Worm (Caenorhabditis elegans) whole organism, midembryonic: Measurements from ENCODE around the gene plx-2.

Experiments
- T22C8.4 ChIP-seq: fragments of 200-800 bp; sonication (Bioruptor generic); IDR thresholded peaks from 2 replicates; pipeline ENCODE4 v1.3.6; 2022; ENCODE audit warnings: missing genetic modification characterization, missing compliant biosample characterization
- cog-1 ChIP-seq: sonication (generic microtip); optimal IDR thresholded peaks from 2 replicates; lab custom pipeline; 2016; ENCODE audit warnings: missing genetic modification characterization, missing compliant biosample characterization
- flt-1 ChIP-seq: fragments of 200-800 bp; sonication (Bioruptor generic); IDR thresholded peaks from 2 replicates; pipeline ENCODE4 v1.3.6; 2022; ENCODE audit warnings: missing genetic modification characterization, missing compliant biosample characterization
- klf-2 ChIP-seq: fragments of 200-800 bp; sonication (Bioruptor generic); conservative IDR thresholded peaks from 2 replicates; pipeline ENCODE4 v1.3.6; 2022; ENCODE audit warnings: missing genetic modification reagents, missing genetic modification characterization, missing compliant biosample characterization
- med-1 ChIP-seq: sonication (generic microtip); optimal IDR thresholded peaks from 2 replicates; lab custom pipeline; 2017; ENCODE audit warnings: missing genetic modification characterization, mild to moderate bottlenecking, missing compliant biosample characterization, antibody characterized with exemption, missing genetic modification reagents; ENCODE audit not compliant: insufficient read depth
- ref-1 ChIP-seq: fragments of 200-800 bp; sonication (Bioruptor generic); conservative IDR thresholded peaks from 2 replicates; pipeline ENCODE4 v1.3.6; 2022; ENCODE audit warnings: missing genetic modification reagents, missing genetic modification characterization, missing compliant biosample characterization
- tab-1 ChIP-seq: fragments of 200-800 bp; sonication (Bioruptor generic); IDR thresholded peaks from 2 replicates; pipeline ENCODE4 v1.3.6; 2022; ENCODE audit warnings: missing genetic modification characterization, missing compliant biosample characterization
- ztf-23 ChIP-seq: fragments of 200-800 bp; sonication (Bioruptor generic); IDR thresholded peaks from 2 replicates; pipeline ENCODE4 v1.3.6; 2022; ENCODE audit warnings: missing genetic modification reagents, missing genetic modification characterization, missing compliant biosample characterization
- ztf-29 ChIP-seq: fragments of 200-800 bp; sonication (Bioruptor generic); IDR thresholded peaks from 2 replicates; pipeline ENCODE4 v1.3.6; 2022; ENCODE audit warnings: missing genetic modification reagents, missing genetic modification characterization, missing compliant biosample characterization

Gene plx-2

DNA sequence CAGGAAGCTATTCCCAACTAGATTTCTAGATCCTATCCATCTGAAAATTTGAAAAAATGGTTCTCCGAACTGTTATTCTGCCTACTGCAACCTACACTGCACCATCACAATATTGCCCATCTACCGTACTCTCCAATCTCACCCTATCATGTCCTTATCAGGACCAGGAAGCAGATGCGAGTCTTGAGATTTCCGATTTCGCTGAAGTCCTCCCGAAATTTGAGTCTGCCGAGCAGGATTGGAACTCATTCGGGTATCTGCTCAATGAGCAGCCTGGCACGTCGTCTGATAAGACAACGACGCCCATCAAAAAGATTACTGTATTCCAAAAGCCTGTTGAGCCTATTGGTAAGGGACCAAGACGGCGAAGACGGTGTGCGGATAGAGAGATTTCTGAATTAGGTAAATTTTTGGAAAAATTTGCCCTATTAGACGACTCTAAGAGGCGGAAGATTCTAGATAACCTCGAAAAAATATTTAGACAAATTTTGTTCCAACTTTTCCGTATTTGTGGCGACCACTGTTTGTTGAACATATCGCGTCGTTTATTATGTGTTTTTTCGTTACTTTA lies 19.1 kb downstream of the plx-2 start:
- no peak for TF ChIP-seq flt-1
- no peak for TF ChIP-seq tab-1 (GFP tag; lab: Robert Waterston, UW)

DNA sequence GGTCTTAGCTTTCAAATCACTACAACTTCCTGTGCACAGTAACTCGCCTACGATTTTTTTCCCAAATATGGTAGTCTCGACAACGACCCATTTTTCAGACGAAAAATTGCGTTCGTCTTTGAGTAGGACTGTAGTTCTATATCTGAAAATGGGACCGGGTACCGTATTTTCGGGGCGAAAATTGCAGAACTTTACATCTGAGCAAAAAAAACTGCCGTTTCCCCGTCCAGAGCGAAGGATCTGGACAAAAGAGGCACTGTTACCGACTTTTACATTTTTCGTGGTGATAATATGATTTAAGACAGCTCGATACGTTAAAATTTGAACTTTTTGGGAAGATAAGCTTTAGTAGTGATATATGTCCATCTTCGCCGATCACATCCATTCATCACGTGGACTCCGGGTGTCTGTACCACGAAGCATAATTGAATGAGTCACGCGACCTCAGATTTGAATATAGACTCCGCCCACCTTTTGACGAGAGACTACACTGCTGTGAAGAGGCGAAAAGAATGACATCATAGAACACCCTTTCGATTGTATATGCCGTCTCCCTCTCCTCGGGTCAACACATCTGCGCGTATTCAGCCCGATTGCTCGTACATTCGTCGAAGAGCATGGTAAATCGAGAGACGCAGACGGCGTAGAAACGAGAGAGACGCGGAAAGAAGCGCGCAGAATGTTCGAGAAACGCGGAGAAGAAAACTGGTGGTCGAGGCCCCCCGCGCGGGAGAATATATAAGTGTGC lies 19.8 kb downstream of the plx-2 start:
- TF ChIP-seq klf-2 (GFP tag; lab: Robert Waterston, UW) (no peak), ztf-23 (GFP tag; lab: Robert Waterston, UW) (no peak), cog-1 (tag; lab: Kevin White, UChicago) (peak; percentile 94), ref-1 (GFP tag; lab: Robert Waterston, UW) (no peak)

DNA sequence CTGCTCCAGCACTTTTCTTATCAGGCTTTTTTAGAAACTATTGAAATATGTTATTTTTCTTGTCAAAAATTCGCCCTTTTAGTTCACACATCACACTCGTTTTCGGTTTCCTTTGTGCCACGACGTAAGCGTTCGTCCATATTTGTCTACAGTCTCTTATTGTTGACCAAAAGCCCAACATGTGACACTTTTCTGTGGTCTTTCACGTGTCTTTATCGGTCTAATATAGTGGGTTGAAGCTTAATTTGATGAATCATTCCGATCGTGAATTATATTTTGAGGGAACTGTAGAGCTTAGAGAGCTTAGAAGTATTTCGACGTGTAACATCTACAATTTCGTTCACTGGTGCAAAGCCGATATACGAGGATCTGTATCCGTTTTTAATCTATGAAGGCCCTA lies 20.4 kb downstream of the plx-2 start:
- TF ChIP-seq med-1 (no peak), tab-1 (GFP tag; lab: Robert Waterston, UW) (no peak)

DNA sequence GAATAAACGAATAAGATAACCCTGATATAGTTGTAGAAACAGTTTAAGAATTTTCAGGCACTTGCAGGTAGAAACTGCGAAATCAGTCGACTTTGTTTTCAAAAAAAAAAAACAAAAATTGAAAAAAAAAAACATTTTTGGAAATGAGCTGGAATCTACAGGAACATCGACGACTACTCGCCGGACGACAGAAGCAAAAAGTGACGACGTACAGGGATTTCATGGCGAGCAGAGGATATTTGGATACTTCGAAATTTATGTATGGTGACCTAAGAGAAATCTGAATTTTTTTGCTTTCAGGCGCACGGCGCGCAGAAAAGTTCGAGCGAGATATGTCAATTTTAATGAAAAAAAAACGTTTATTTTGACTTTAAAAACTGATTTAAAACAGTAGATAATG lies 23.6 kb downstream of the plx-2 start:
- TF ChIP-seq flt-1 (no peak), cog-1 (tag; lab: Kevin White, UChicago) (no peak), ztf-29 (GFP tag; lab: Robert Waterston, UW) (no peak), klf-2 (GFP tag; lab: Robert Waterston, UW) (no peak), tab-1 (GFP tag; lab: Robert Waterston, UW) (no peak), ref-1 (GFP tag; lab: Robert Waterston, UW) (no peak), T22C8.4 (GFP tag; lab: Robert Waterston, UW) (no peak), ztf-23 (GFP tag; lab: Robert Waterston, UW) (no peak), med-1 (no peak)

DNA sequence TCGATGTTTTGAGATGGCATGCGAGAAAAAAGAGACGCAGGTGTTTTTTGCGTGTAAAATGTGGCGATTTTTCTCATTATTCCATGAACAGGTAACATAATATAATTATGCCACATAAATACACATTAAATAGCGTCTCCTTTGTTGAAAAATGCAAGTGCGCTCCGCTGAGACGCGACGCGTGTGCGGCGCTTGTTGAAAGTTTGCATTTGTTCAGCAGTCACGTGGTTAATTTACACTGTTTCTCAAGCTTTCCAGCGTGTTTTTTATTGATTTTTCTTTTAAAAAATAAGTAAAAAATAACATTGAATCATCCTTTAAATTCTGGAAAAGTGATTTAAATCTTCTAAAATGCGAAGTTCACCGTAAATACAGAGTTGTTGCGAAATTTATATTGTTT lies 25.1 kb downstream of the plx-2 start:
- peak; percentile 67 for TF ChIP-seq ztf-23 (GFP tag; lab: Robert Waterston, UW)
- TF ChIP-seq ref-1 (GFP tag; lab: Robert Waterston, UW), result no peak
- no peak for TF ChIP-seq T22C8.4 (GFP tag; lab: Robert Waterston, UW)
- no peak for TF ChIP-seq tab-1 (GFP tag; lab: Robert Waterston, UW)
- TF ChIP-seq klf-2 (GFP tag; lab: Robert Waterston, UW), result no peak
- TF ChIP-seq flt-1, result no peak
- peak; percentile 59 for TF ChIP-seq cog-1 (tag; lab: Kevin White, UChicago)
- TF ChIP-seq ztf-29 (GFP tag; lab: Robert Waterston, UW), result no peak
- no peak for TF ChIP-seq med-1

DNA sequence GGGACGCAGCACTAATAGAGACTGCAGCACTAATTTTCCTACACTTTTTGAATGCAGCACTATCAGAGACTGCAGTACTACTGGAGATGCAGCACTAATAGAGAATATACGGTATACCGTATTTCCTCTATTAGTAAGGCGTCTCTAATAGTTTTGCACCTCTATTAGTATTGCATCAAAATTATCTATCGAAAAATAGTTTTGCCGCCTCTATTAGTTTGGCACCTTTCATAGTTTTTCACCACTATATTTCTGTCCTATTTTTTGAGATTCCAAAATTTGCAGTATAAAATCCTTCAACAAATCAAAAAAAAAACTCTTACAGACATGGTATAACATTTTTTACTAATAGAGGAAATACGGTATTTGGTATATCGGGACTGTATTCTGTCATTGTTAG lies 30.9 kb downstream of the plx-2 start:
- TF ChIP-seq T22C8.4 (GFP tag; lab: Robert Waterston, UW), result no peak
- no peak for TF ChIP-seq flt-1
- no peak for TF ChIP-seq ztf-29 (GFP tag; lab: Robert Waterston, UW)
- no peak for TF ChIP-seq klf-2 (GFP tag; lab: Robert Waterston, UW)
- no peak for TF ChIP-seq ztf-23 (GFP tag; lab: Robert Waterston, UW)
- no peak for TF ChIP-seq tab-1 (GFP tag; lab: Robert Waterston, UW)
- no peak for TF ChIP-seq med-1
- TF ChIP-seq cog-1 (tag; lab: Kevin White, UChicago), result no peak
- no peak for TF ChIP-seq ref-1 (GFP tag; lab: Robert Waterston, UW)

DNA sequence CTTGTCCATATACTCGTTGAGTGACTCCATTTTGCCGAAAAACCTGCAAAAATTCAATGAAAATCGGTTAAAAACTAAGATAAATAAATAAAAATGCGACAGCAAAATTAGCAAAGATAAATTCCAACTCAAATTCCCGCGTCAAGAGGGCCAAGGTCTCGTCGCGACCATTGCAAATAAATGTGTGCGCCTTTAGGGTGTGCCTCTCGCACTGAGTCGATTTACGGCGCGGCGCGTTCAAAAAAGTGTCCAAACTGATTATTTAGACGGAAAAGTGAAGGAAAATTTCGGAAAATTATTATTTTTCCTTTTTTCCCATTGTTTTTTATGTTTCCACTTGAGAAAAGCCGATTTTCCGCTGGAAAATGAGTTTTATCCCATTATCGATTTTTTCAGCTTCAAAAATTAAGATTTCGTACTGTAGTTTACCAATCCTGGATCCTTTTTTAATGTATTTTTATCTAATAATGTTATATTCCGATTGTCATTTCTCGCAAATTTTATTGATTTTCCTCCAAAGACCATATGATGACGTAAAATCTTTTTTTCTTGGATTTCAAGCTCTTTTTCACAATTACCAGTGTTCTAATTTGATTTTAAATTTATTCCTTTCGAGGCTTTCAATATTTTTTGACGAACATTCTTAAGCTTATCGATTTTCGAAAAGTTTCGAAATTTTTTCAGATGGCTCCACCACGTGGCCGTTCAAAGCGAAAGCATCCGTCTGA lies 34.5 kb downstream of the plx-2 start, which contains the start of the genes kbp-3 and nurf-1:
Gene kbp-3, minus strand, starts transcription at position 43 of the 728 bp plus-strand sequence.
Gene nurf-1, plus strand, starts transcription at position 678 of the 728 bp plus-strand sequence.
- TF ChIP-seq med-1 (no peak), T22C8.4 (GFP tag; lab: Robert Waterston, UW) (peak; percentile 54; the same call in 1 of the 2 replicates)

DNA sequence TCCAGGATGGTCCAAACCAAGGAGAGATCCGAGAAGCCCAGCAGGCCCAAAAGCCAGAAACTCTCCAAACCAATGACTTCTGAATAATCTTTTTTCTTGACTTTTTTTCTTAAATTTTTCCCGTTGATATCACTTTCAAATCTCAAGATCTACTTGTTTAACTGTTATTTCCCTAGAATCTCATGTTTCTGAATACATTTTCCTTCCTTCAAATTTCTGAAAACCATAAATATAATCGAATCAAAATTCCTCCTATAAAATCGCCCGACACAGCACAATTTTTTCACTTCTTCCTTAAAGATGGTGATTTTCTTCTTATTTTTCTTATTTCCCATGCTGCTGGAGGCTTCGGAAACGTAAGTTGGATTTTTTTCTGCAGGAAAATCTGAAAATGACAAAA lies 36.5 kb downstream of the plx-2 start, which contains the start of gene F26H11.8:
Gene F26H11.8, plus strand, starts transcription at position 301 of the 400 bp plus-strand sequence.
- no peak for TF ChIP-seq ztf-29 (GFP tag; lab: Robert Waterston, UW)
- no peak for TF ChIP-seq flt-1
- no peak for TF ChIP-seq tab-1 (GFP tag; lab: Robert Waterston, UW)
- no peak for TF ChIP-seq ztf-23 (GFP tag; lab: Robert Waterston, UW)
- no peak for TF ChIP-seq med-1
- no peak for TF ChIP-seq T22C8.4 (GFP tag; lab: Robert Waterston, UW)
- TF ChIP-seq cog-1 (tag; lab: Kevin White, UChicago), result no peak
- TF ChIP-seq ref-1 (GFP tag; lab: Robert Waterston, UW), result no peak
- no peak for TF ChIP-seq klf-2 (GFP tag; lab: Robert Waterston, UW)

DNA sequence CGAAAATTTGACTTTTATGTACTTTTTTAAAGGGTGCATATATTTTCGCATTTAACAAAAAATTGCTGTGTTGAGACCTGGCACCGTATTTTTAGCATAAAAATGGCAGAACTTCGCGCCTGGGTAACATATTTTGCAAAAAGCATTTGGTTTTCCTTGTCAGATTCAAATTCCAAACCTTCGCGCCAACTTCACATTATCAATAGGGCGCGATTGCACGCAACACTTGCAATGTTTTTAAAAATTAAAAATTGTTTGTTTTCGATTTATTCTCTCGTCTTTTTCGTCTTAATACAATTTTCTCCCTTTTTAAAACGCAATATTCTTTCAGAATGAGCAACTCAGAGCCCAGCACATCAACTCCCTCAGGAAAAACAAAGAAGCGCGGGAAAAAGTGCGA lies 41.0 kb downstream of the plx-2 start, which contains the start of gene mes-2:
Gene mes-2, plus strand, starts transcription at position 330 of the 400 bp plus-strand sequence.
- no peak for TF ChIP-seq cog-1 (tag; lab: Kevin White, UChicago)
- peak; percentile 74; the same call in 1 of the 2 replicates for TF ChIP-seq flt-1
- TF ChIP-seq ztf-29 (GFP tag; lab: Robert Waterston, UW), result no peak
- TF ChIP-seq ref-1 (GFP tag; lab: Robert Waterston, UW), result no peak
- TF ChIP-seq ztf-23 (GFP tag; lab: Robert Waterston, UW), result peak; percentile 47; the same call in 1 of the 2 replicates
- no peak for TF ChIP-seq klf-2 (GFP tag; lab: Robert Waterston, UW)
- TF ChIP-seq tab-1 (GFP tag; lab: Robert Waterston, UW), result no peak
- TF ChIP-seq T22C8.4 (GFP tag; lab: Robert Waterston, UW), result no peak
- no peak for TF ChIP-seq med-1
